Worm (Caenorhabditis elegans) whole organism, L1 larva: ENCODE results near the gene str-97.

Experiments
- ama-1 ChIP-seq: fragments of 150-350 bp; optimal IDR thresholded peaks from 2 replicates; lab custom pipeline; 2014
- dpl-1 ChIP-seq, 3 experiments: fragments of 150-350 bp in 2 of 3; sonication (generic microtip) in 1 of 3; optimal IDR thresholded peaks; 2 replicates each; lab custom pipeline; 2014 to 2017; ENCODE audit warnings: missing biosample characterization in 3 of 3, missing genetic modification characterization in 3 of 3, missing genetic modification reagents in 3 of 3
- egl-27 ChIP-seq, 2 experiments: fragments of 150-350 bp in 1 of 2; sonication (generic microtip); optimal IDR thresholded peaks; 3 replicates each; lab custom pipeline; 2017 to 2018; ENCODE audit warnings: missing biosample characterization in 2 of 2, missing genetic modification characterization in 2 of 2, missing genetic modification reagents in 2 of 2
- hlh-4 ChIP-seq: sonication (generic microtip); optimal IDR thresholded peaks from 2 replicates; lab custom pipeline; 2016; ENCODE audit warnings: mild to moderate bottlenecking, missing genetic modification characterization, missing compliant biosample characterization
- jun-1 ChIP-seq: fragments of 150-350 bp; optimal IDR thresholded peaks from 2 replicates; lab custom pipeline; 2014; ENCODE audit warnings: missing biosample characterization, missing genetic modification reagents, missing genetic modification characterization
- lin-13 ChIP-seq: fragments of 150-350 bp; optimal IDR thresholded peaks from 2 replicates; lab custom pipeline; 2014; ENCODE audit warnings: missing biosample characterization, missing genetic modification reagents, missing genetic modification characterization
- nhr-76 ChIP-seq: sonication (generic microtip); optimal IDR thresholded peaks from 2 replicates; lab custom pipeline; 2017; ENCODE audit warnings: missing biosample characterization, missing genetic modification characterization
- sox-4 ChIP-seq: sonication (generic microtip); optimal IDR thresholded peaks from 2 replicates; lab custom pipeline; 2016; ENCODE audit warnings: missing genetic modification characterization, missing compliant biosample characterization
- unc-62 ChIP-seq: fragments of 150-350 bp; optimal IDR thresholded peaks from 2 replicates; lab custom pipeline; 2014; ENCODE audit warnings: missing biosample characterization, missing genetic modification reagents, missing genetic modification characterization
- zag-1 ChIP-seq: fragments of 150-350 bp; optimal IDR thresholded peaks from 2 replicates; lab custom pipeline; 2014; ENCODE audit warnings: missing biosample characterization, missing genetic modification characterization
- ztf-11 ChIP-seq, 2 experiments: sonication (generic microtip); optimal IDR thresholded peaks; 2 replicates each; lab custom pipeline; 2016 to 2017; ENCODE audit warnings: missing genetic modification characterization in 2 of 2, missing biosample characterization in 1 of 2, missing compliant biosample characterization in 1 of 2

DNA sequence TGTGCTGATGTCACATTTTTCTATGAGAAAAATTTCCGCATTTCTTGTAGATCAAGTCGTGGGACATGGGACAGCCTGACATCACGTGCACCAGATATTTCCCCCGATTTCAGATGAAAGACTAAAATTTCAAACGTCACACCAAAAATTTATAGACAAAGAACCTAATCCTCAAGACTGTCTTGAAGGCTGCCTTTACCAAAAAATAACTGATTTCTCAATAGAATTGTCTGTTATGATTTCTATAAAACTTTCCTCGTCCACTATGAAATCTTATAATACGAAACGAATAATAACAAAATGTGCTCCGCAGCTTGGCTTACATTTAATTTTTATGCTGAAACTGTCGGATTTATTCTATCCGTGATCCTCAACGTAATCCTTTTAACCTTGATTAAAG is 25.3 kb upstream of the str-97 start, which contains the start of gene str-106:
- no peak for TF ChIP-seq jun-1 (tag; lab: Kevin White, UChicago)
- no peak for TF ChIP-seq ztf-11 (tag; optimal IDR thresholded peaks at IDR 0.05; lab: Kevin White, UChicago)
- no peak for TF ChIP-seq dpl-1 (GFP tag; optimal IDR thresholded peaks at IDR 0.05; lab: Kevin White, UChicago)
- no peak for TF ChIP-seq ama-1
- TF ChIP-seq lin-13, result no peak
- no peak for TF ChIP-seq egl-27 (tag; optimal IDR thresholded peaks at IDR 0.05; lab: Kevin White, UChicago)
- TF ChIP-seq hlh-4 (tag; lab: Kevin White, UChicago), result no peak
- no peak for TF ChIP-seq sox-4
- TF ChIP-seq zag-1 (tag; lab: Kevin White, UChicago), result no peak
- TF ChIP-seq unc-62 (GFP tag; lab: Kevin White, UChicago), result no peak
- no peak for TF ChIP-seq nhr-76 (tag; lab: Kevin White, UChicago)
